Worm (Caenorhabditis elegans) whole organism, L3 larva: ENCODE results near the gene C17C3.9.

ENCODE experiments used
- R02D3.7 ChIP-seq: fragments of 150-350 bp; optimal IDR thresholded peaks from 2 replicates; lab custom pipeline; 2014; ENCODE audit warnings: missing biosample characterization, missing genetic modification characterization
- ZK546.5 ChIP-seq: sonication (generic microtip); optimal IDR thresholded peaks from 2 replicates; lab custom pipeline; 2017; ENCODE audit warnings: missing biosample characterization, missing genetic modification characterization
- aly-2 ChIP-seq: fragments of 150-350 bp; optimal IDR thresholded peaks from 2 replicates; lab custom pipeline; 2014; ENCODE audit warnings: missing biosample characterization, missing genetic modification characterization
- ama-1 ChIP-seq: fragments of 150-350 bp; optimal IDR thresholded peaks from 2 replicates; lab custom pipeline; 2018
- ceh-16 ChIP-seq: sonication (generic microtip); optimal IDR thresholded peaks from 2 replicates; lab custom pipeline; 2017; ENCODE audit warnings: missing biosample characterization, missing genetic modification characterization
- ceh-28 ChIP-seq: fragments of 150-350 bp; optimal IDR thresholded peaks from 2 replicates; lab custom pipeline; 2014; ENCODE audit warnings: missing biosample characterization, missing genetic modification reagents, missing genetic modification characterization
- ceh-82 ChIP-seq: fragments of 150-350 bp; optimal IDR thresholded peaks from 2 replicates; lab custom pipeline; 2014; ENCODE audit warnings: missing biosample characterization, missing genetic modification characterization
- ceh-9 ChIP-seq: sonication (generic microtip); optimal IDR thresholded peaks from 2 replicates; lab custom pipeline; 2018; ENCODE audit warnings: missing biosample characterization, missing genetic modification characterization
- daf-12 ChIP-seq: fragments of 150-350 bp; optimal IDR thresholded peaks from 2 replicates; lab custom pipeline; 2014; ENCODE audit warnings: missing biosample characterization, missing genetic modification reagents, missing genetic modification characterization
- egl-27 ChIP-seq: sonication (generic microtip); optimal IDR thresholded peaks from 4 replicates; lab custom pipeline; 2017; ENCODE audit warnings: missing biosample characterization, missing genetic modification reagents, missing genetic modification characterization
- egl-5 ChIP-seq: fragments of 150-350 bp; optimal IDR thresholded peaks from 2 replicates; lab custom pipeline; 2017; ENCODE audit warnings: missing biosample characterization, missing genetic modification reagents, missing genetic modification characterization, inconsistent platforms
- elt-1 ChIP-seq: fragments of 150-350 bp; optimal IDR thresholded peaks from 2 replicates; lab custom pipeline; 2014; ENCODE audit warnings: missing biosample characterization, missing genetic modification characterization
- elt-2 ChIP-seq: sonication (generic microtip); optimal IDR thresholded peaks from 2 replicates; lab custom pipeline; 2016; ENCODE audit warnings: missing genetic modification reagents, mild to moderate bottlenecking, missing genetic modification characterization, missing compliant biosample characterization
- elt-3 ChIP-seq, 3 experiments: fragments of 150-350 bp in 1 of 3; sonication (generic microtip) in 2 of 3; optimal IDR thresholded peaks; 2 replicates in 2 of 3; 4 replicates in 1 of 3; lab custom pipeline; 2014 to 2017; ENCODE audit warnings: missing biosample characterization in 3 of 3, missing genetic modification characterization in 3 of 3
- eor-1 ChIP-seq, 2 experiments: fragments of 150-350 bp; optimal IDR thresholded peaks; 2 replicates each; lab custom pipeline; 2014 to 2018; ENCODE audit warnings: missing biosample characterization in 2 of 2, missing genetic modification characterization in 2 of 2
- fkh-10 ChIP-seq: sonication (generic microtip); optimal IDR thresholded peaks from 2 replicates; lab custom pipeline; 2017; ENCODE audit warnings: missing biosample characterization, missing genetic modification reagents, missing genetic modification characterization
- fkh-2 ChIP-seq: fragments of 150-350 bp; optimal IDR thresholded peaks from 2 replicates; lab custom pipeline; 2014; ENCODE audit warnings: missing biosample characterization, missing genetic modification reagents, missing genetic modification characterization
- fos-1 ChIP-seq: fragments of 150-350 bp; optimal IDR thresholded peaks from 2 replicates; lab custom pipeline; 2014; ENCODE audit warnings: missing biosample characterization, missing genetic modification characterization
- hmg-11 ChIP-seq: sonication (generic microtip); optimal IDR thresholded peaks from 2 replicates; lab custom pipeline; 2016; ENCODE audit warnings: missing genetic modification characterization, missing compliant biosample characterization
- jun-1 ChIP-seq: fragments of 150-350 bp; optimal IDR thresholded peaks from 2 replicates; lab custom pipeline; 2014; ENCODE audit warnings: missing biosample characterization, missing genetic modification reagents, missing genetic modification characterization
- lin-15B ChIP-seq: fragments of 150-350 bp; optimal IDR thresholded peaks from 2 replicates; lab custom pipeline; 2014; ENCODE audit warnings: missing biosample characterization, missing genetic modification characterization
- lin-39 ChIP-seq: fragments of 150-350 bp; optimal IDR thresholded peaks from 2 replicates; lab custom pipeline; 2018; ENCODE audit warnings: missing biosample characterization, missing genetic modification reagents, missing genetic modification characterization
- lsy-12 ChIP-seq: sonication (generic microtip); optimal IDR thresholded peaks from 2 replicates; lab custom pipeline; 2016; ENCODE audit warnings: mild to moderate bottlenecking, missing genetic modification characterization, missing compliant biosample characterization
- mdl-1 ChIP-seq: fragments of 150-350 bp; optimal IDR thresholded peaks from 2 replicates; lab custom pipeline; 2014; ENCODE audit warnings: missing biosample characterization, missing genetic modification characterization
- mml-1 ChIP-seq: fragments of 150-350 bp; sonication (generic microtip); optimal IDR thresholded peaks from 3 replicates; lab custom pipeline; 2014; ENCODE audit warnings: missing biosample characterization, missing genetic modification characterization
- nfya-1 ChIP-seq: sonication (generic microtip); optimal IDR thresholded peaks from 2 replicates; lab custom pipeline; 2017; ENCODE audit warnings: missing genetic modification characterization, mild to moderate bottlenecking, missing compliant biosample characterization, antibody characterized with exemption, moderate library complexity; ENCODE audit not compliant: insufficient read depth
- nhr-11 ChIP-seq: fragments of 150-350 bp; optimal IDR thresholded peaks from 2 replicates; lab custom pipeline; 2014; ENCODE audit warnings: missing biosample characterization, missing genetic modification characterization
- nhr-12 ChIP-seq: fragments of 150-350 bp; optimal IDR thresholded peaks from 2 replicates; lab custom pipeline; 2014; ENCODE audit warnings: missing biosample characterization, missing genetic modification characterization
- nhr-23 ChIP-seq: fragments of 150-350 bp; optimal IDR thresholded peaks from 2 replicates; lab custom pipeline; 2014; ENCODE audit warnings: missing biosample characterization, missing genetic modification reagents, missing genetic modification characterization
- nhr-237 ChIP-seq: fragments of 150-350 bp; optimal IDR thresholded peaks from 2 replicates; lab custom pipeline; 2014; ENCODE audit warnings: missing biosample characterization, missing genetic modification characterization
- nhr-25 ChIP-seq: sonication (generic microtip); optimal IDR thresholded peaks from 2 replicates; lab custom pipeline; 2017; ENCODE audit warnings: missing biosample characterization, missing genetic modification characterization
- nhr-28 ChIP-seq: fragments of 150-350 bp; optimal IDR thresholded peaks from 2 replicates; lab custom pipeline; 2014; ENCODE audit warnings: missing biosample characterization, missing genetic modification characterization
- nhr-43 ChIP-seq: sonication (generic microtip); optimal IDR thresholded peaks from 2 replicates; lab custom pipeline; 2016; ENCODE audit warnings: mild to moderate bottlenecking, missing genetic modification characterization, missing compliant biosample characterization; ENCODE audit not compliant: poor library complexity, severe bottlenecking
- nhr-67 ChIP-seq: fragments of 150-350 bp; optimal IDR thresholded peaks from 2 replicates; lab custom pipeline; 2014; ENCODE audit warnings: missing biosample characterization, missing genetic modification characterization
- nhr-76 ChIP-seq: fragments of 150-350 bp; sonication (generic microtip); optimal IDR thresholded peaks from 5 replicates; lab custom pipeline; 2014; ENCODE audit warnings: missing biosample characterization, missing genetic modification characterization
- nhr-77 ChIP-seq: fragments of 150-350 bp; optimal IDR thresholded peaks from 2 replicates; lab custom pipeline; 2014; ENCODE audit warnings: missing biosample characterization, missing genetic modification characterization
- pha-4 ChIP-seq: fragments of 150-350 bp; optimal IDR thresholded peaks from 2 replicates; lab custom pipeline; 2014; ENCODE audit warnings: missing biosample characterization, missing genetic modification reagents, missing genetic modification characterization
- pqm-1 ChIP-seq: fragments of 150-350 bp; optimal IDR thresholded peaks from 2 replicates; lab custom pipeline; 2017; ENCODE audit warnings: missing biosample characterization, missing genetic modification characterization, inconsistent platforms
- sea-2 ChIP-seq: fragments of 150-350 bp; sonication (generic microtip); optimal IDR thresholded peaks from 4 replicates; lab custom pipeline; 2014; ENCODE audit warnings: missing biosample characterization, missing genetic modification reagents, missing genetic modification characterization
- skn-1 ChIP-seq: fragments of 150-350 bp; optimal IDR thresholded peaks from 2 replicates; lab custom pipeline; 2014; ENCODE audit warnings: missing biosample characterization, missing genetic modification characterization
- snpc-4 ChIP-seq: fragments of 150-350 bp; optimal IDR thresholded peaks from 2 replicates; lab custom pipeline; 2014; ENCODE audit warnings: missing biosample characterization, missing genetic modification characterization
- tbx-2 ChIP-seq: sonication (generic microtip); optimal IDR thresholded peaks from 2 replicates; lab custom pipeline; 2016; ENCODE audit warnings: mild to moderate bottlenecking, missing genetic modification characterization, missing compliant biosample characterization
- unc-39 ChIP-seq: sonication (generic microtip); optimal IDR thresholded peaks from 4 replicates; lab custom pipeline; 2017; ENCODE audit warnings: missing biosample characterization, missing genetic modification characterization
- unc-62 ChIP-seq: fragments of 150-350 bp; sonication (generic microtip); optimal IDR thresholded peaks from 4 replicates; lab custom pipeline; 2014; ENCODE audit warnings: missing biosample characterization, missing genetic modification reagents, missing genetic modification characterization
- zag-1 ChIP-seq: fragments of 150-350 bp; optimal IDR thresholded peaks from 2 replicates; lab custom pipeline; 2014; ENCODE audit warnings: missing biosample characterization, missing genetic modification characterization
- ztf-11 ChIP-seq: fragments of 150-350 bp; optimal IDR thresholded peaks from 2 replicates; lab custom pipeline; 2014; ENCODE audit warnings: missing biosample characterization, missing genetic modification characterization
- ztf-4 ChIP-seq: fragments of 150-350 bp; optimal IDR thresholded peaks from 2 replicates; lab custom pipeline; 2014; ENCODE audit warnings: missing biosample characterization, missing genetic modification characterization

Gene C17C3.9

ce11 chrII:5577060-5577459, 45.0 kb upstream of the C17C3.9 start (continued):
- TF ChIP-seq lin-39 (tag; lab: Kevin White, UChicago), result peak; percentile 24
- TF ChIP-seq zag-1 (tag; lab: Kevin White, UChicago), result no peak
- no peak for TF ChIP-seq skn-1
- TF ChIP-seq pha-4 (tag; lab: Kevin White, UChicago), result peak; percentile 34

ce11 chrII:5574925-5575324, 42.8 kb upstream of the C17C3.9 start:
- TF ChIP-seq elt-2, result peak; percentile 26
- TF ChIP-seq nhr-25 (tag; lab: Kevin White, UChicago), result no peak
- peak; percentile 13 for TF ChIP-seq nhr-43 (tag; lab: Kevin White, UChicago)

ce11 chrII:5572082-5572746, 40.1 kb upstream of the C17C3.9 start:
- TF ChIP-seq mml-1 (no peak), ztf-11 (tag; lab: Kevin White, UChicago) (no peak), nhr-76 (tag; lab: Kevin White, UChicago) (no peak), lin-39 (tag; lab: Kevin White, UChicago) (no peak), nhr-28 (tag; lab: Kevin White, UChicago) (no peak), elt-3 (tag; optimal IDR thresholded peaks at IDR 0.05; lab: Kevin White, UChicago) (no peak), aly-2 (tag; lab: Kevin White, UChicago) (no peak), nhr-11 (tag; lab: Kevin White, UChicago) (no peak), unc-62 (GFP tag; lab: Kevin White, UChicago) (no peak), nhr-43 (tag; lab: Kevin White, UChicago) (peak; percentile 90), nhr-12 (no peak), egl-5 (no peak), lin-15B (tag; lab: Kevin White, UChicago) (no peak), pha-4 (tag; lab: Kevin White, UChicago) (peak; percentile 27), pqm-1 (tag; lab: Kevin White, UChicago) (peak; percentile 7), ztf-4 (tag; lab: Kevin White, UChicago) (no peak), zag-1 (tag; lab: Kevin White, UChicago) (no peak), elt-2 (peak; percentile 80), lsy-12 (tag; lab: Kevin White, UChicago) (no peak), sea-2 (no peak), fkh-10 (GFP tag; lab: Kevin White, UChicago) (no peak), unc-39 (no peak), R02D3.7 (tag; lab: Kevin White, UChicago) (no peak), ceh-82 (tag; lab: Kevin White, UChicago) (no peak), ZK546.5 (tag; lab: Kevin White, UChicago) (no peak), nfya-1 (peak; percentile 35), daf-12 (tag; lab: Kevin White, UChicago) (no peak), fos-1 (tag; lab: Kevin White, UChicago) (no peak), tbx-2 (no peak), ceh-16 (tag; lab: Kevin White, UChicago) (no peak), ama-1 (no peak), nhr-237 (tag; lab: Kevin White, UChicago) (no peak), egl-27 (tag; lab: Kevin White, UChicago) (no peak), hmg-11 (tag; lab: Kevin White, UChicago) (no peak), mdl-1 (tag; lab: Kevin White, UChicago) (no peak), nhr-77 (tag; lab: Kevin White, UChicago) (no peak), nhr-23 (peak; percentile 66), fkh-2 (tag; lab: Kevin White, UChicago) (no peak), snpc-4 (tag; lab: Kevin White, UChicago) (no peak), ceh-28 (no peak), jun-1 (tag; lab: Kevin White, UChicago) (no peak), eor-1 (tag; optimal IDR thresholded peaks at IDR 0.05; lab: Kevin White, UChicago) (no peak), elt-1 (tag; lab: Kevin White, UChicago) (no peak), nhr-25 (tag; lab: Kevin White, UChicago) (no peak), nhr-67 (no peak), skn-1 (peak; percentile 48), ceh-9 (tag; lab: Kevin White, UChicago) (no peak)
